Fruit fly (Drosophila melanogaster): ENCODE data around the gene ND-ASHI.

ND-ASHI gene

DNA sequence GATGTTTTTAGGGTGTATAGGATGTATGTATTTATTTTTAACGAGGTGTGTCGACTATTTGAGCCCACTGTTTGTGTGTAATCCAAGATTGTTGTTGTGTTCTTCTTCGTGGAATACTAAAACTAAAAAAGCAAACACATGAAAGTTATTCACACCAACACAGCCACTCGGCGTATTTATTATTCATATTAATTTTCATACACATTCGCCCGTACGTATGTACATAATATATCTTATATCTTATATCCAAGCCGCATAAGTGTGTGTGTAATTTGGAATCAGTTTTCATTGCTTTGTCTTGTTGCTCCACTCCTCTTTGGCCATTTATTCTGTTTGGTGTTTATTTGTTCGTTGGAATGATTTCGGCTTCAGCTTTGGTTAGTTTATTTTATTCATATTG is 31.7 kb upstream of the ND-ASHI start (continued):
- TF ChIP-seq D (optimal IDR thresholded peaks at IDR 0.05) = no peak
- TF ChIP-seq D (GFP tag; optimal IDR thresholded peaks at IDR 0.05) = no peak
- TF ChIP-seq NC2β (GFP tag; optimal IDR thresholded peaks at IDR 0.05) = no peak
- TF ChIP-seq ATbp (GFP tag; optimal IDR thresholded peaks at IDR 0.05) = no peak
- TF ChIP-seq row (GFP tag; IDR thresholded peaks at IDR 0.05) = no peak
- TF ChIP-seq CG10543 (GFP tag; optimal IDR thresholded peaks at IDR 0.05) = peak; percentile 4
- TF ChIP-seq h (optimal IDR thresholded peaks at IDR 0.05) = no peak
- peak; percentile 31 for TF ChIP-seq cg (GFP tag; optimal IDR thresholded peaks at IDR 0.05)
- TF ChIP-seq Mad (GFP tag; optimal IDR thresholded peaks at IDR 0.05) = no peak

DNA sequence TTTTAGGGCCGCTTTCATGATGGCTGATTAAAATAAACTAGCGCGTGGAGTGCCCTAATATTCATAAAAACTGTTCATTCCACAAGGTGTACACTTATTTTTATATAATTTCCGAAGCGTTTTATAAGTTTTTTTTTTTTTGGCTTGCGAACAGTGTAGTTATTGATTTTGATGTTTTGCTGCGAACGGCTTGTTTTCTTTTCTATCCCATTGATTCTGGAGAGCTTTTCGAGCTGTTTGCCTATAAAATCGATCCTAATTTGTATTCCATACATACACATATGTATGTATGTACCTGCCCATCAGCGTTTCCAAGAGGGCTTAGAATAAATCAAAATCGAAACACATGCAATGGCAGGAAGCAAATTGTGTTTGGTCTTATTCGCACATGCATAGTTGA is 31.3 kb upstream of the ND-ASHI start:
- TF ChIP-seq Pdp1 (GFP tag; optimal IDR thresholded peaks at IDR 0.05) = peak in 1 of 2 experiments; percentile 34
- peak; percentile 63 for TF ChIP-seq onecut (GFP tag; IDR thresholded peaks at IDR 0.05)
- no peak for TF ChIP-seq gfzf (GFP tag; optimal IDR thresholded peaks at IDR 0.05)
- no peak for TF ChIP-seq tap (tag; optimal IDR thresholded peaks at IDR 0.05)
- no peak for TF ChIP-seq fd96Cb (tag; optimal IDR thresholded peaks at IDR 0.05)
- no peak for TF ChIP-seq Asciz (GFP tag; optimal IDR thresholded peaks at IDR 0.05)
- TF ChIP-seq CG2875 (GFP tag; optimal IDR thresholded peaks at IDR 0.05) = no peak

DNA sequence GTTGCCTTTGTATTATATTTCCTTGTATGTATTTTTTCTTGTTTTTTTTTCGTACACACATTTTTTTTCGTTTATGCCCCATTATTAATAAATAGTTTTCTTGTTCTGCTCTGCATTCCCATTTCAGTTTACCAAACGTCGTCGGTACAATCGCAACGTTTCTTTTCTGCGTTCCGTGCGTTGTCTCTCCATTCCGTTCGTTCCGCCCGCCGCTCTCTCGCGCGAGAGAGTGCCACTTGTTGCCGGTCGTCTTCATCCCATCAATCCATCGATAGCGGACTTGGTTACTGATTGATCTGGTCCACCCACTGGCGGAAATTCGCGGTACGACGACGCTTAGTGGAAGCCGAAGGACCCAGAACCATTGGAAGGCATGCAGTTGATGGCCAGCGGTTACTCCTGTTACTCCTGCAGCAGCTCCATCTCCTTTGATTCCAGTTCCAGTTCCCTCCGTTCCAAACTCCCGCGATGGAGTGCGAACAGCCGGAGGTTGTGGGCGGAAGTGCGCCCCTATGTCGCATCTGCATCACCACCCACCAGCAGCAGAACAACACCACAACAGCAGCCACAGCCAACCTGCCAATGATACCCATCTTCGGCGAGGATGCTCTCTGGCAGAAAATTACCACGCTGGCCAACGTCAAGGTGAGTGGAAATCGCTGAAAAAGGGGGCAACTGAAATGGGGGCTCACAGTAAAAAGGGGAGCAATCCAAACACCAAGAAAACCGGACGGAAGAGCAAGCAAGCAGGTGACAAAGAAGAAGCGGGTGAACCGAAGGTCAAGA is 30.5 kb upstream of the ND-ASHI start:
- no peak for TF ChIP-seq phol (tag; optimal IDR thresholded peaks at IDR 0.05)
- TF ChIP-seq fu2 (GFP tag; optimal IDR thresholded peaks at IDR 0.05) = no peak
- 0 out of 2 replicates have a peak, but pooled peaks have one; percentile 10 for TF ChIP-seq chm (GFP tag; IDR thresholded peaks at IDR 0.05)
- peak; percentile 64 for TF ChIP-seq sens (GFP tag)
- no peak for TF ChIP-seq mam (GFP tag; optimal IDR thresholded peaks at IDR 0.05)
- TF ChIP-seq tgo (GFP tag; IDR thresholded peaks at IDR 0.05) = no peak
- no peak for TF ChIP-seq disco-r (GFP tag; optimal IDR thresholded peaks at IDR 0.05)
- no peak for TF ChIP-seq CG1832 (GFP tag; optimal IDR thresholded peaks at IDR 0.05)
- no peak for TF ChIP-seq CG15269 (tag; optimal IDR thresholded peaks at IDR 0.05)
- no peak for TF ChIP-seq Stat92E (GFP tag; optimal IDR thresholded peaks at IDR 0.05)
- peak; percentile 95 for TF ChIP-seq pfk (GFP tag; optimal IDR thresholded peaks at IDR 0.05)
- no peak for TF ChIP-seq Aef1 (GFP tag; IDR thresholded peaks at IDR 0.05)
- TF ChIP-seq fd102C (GFP tag; optimal IDR thresholded peaks at IDR 0.05) = no peak
- no peak for TF ChIP-seq CG14710 (tag; optimal IDR thresholded peaks at IDR 0.05)
- TF ChIP-seq CG10147 (GFP tag; optimal IDR thresholded peaks at IDR 0.05) = no peak
- no peak for TF ChIP-seq ci (GFP tag; IDR thresholded peaks at IDR 0.05)
- TF ChIP-seq Oli (tag; optimal IDR thresholded peaks at IDR 0.05) = no peak
- TF ChIP-seq chn (GFP tag; optimal IDR thresholded peaks at IDR 0.05) = no peak
- no peak for TF ChIP-seq CG1792 (GFP tag; optimal IDR thresholded peaks at IDR 0.05)
- no peak for TF ChIP-seq chif (GFP tag; optimal IDR thresholded peaks at IDR 0.05)
- TF ChIP-seq ewg (GFP tag; optimal IDR thresholded peaks at IDR 0.05) = no peak
- no peak for TF ChIP-seq otp (GFP tag; IDR thresholded peaks at IDR 0.05)
- peak; percentile 74 for TF ChIP-seq kah (GFP tag; optimal IDR thresholded peaks at IDR 0.05)
- TF ChIP-seq Trl (optimal IDR thresholded peaks at IDR 0.05) = peak; percentile 48 to 50
- no peak for TF ChIP-seq Trl (GFP tag; optimal IDR thresholded peaks at IDR 0.05)
- no peak for TF ChIP-seq Drgx (GFP tag; IDR thresholded peaks at IDR 0.05)
- TF ChIP-seq CG43689 (GFP tag; IDR thresholded peaks at IDR 0.05) = no peak
- no peak for TF ChIP-seq pho (GFP tag; optimal IDR thresholded peaks at IDR 0.05)
- TF ChIP-seq esg (GFP tag; conservative IDR thresholded peaks at IDR 0.05) = no peak
- no peak for TF ChIP-seq D19B (GFP tag; optimal IDR thresholded peaks at IDR 0.05)
- no peak for TF ChIP-seq dan (GFP tag; IDR thresholded peaks at IDR 0.05)
- no peak for TF ChIP-seq CG14860 (GFP tag; IDR thresholded peaks at IDR 0.05; ENCODE audit: partially characterized antibody)

All from whole organism, embryonic.